Worm (Caenorhabditis elegans): ENCODE measurements around the gene ndnf-1.
A peak's percentile ranks its signal among the peaks of the same experiment; 100 is the strongest.

ndnf-1 gene

DNA sequence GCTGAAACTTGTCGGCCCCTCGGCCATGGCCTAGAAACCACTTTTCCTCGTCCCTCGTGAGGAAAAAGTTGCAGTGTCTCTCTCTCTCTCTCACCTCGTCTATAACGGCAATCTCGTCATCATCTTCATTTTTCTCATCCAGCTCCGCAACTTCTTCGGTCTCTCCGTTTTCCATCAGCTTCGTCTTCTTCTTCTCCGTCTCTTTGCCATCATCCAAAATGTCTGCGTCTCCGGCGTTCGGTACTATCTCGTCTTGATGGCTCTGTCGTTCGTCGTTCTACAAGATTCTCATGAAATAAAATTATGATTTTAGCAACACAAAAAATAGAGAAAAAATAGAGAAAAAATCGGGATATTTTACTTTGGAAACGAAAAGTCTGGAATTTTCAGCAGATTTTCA lies 27.2 kb downstream of the ndnf-1 start:
- TF ChIP-seq hmg-1.1 (GFP tag; IDR thresholded peaks at IDR 0.05): no peak
- no peak for TF ChIP-seq ctbp-1 (GFP tag; IDR thresholded peaks at IDR 0.05)
- no peak for TF ChIP-seq arid-1 (GFP tag; conservative IDR thresholded peaks at IDR 0.05)
- TF ChIP-seq mes-2 (tag; optimal IDR thresholded peaks at IDR 0.05; ENCODE audit: poor library complexity, severe bottlenecking): peak; percentile 13
- TF ChIP-seq unc-62 (GFP tag; optimal IDR thresholded peaks at IDR 0.05 in 1 of 2): peak in 1 of 2 experiments; percentile 60
- no peak for TF ChIP-seq unc-62 (tag; optimal IDR thresholded peaks at IDR 0.05)
- peak; percentile 20; the same call in 1 of the 2 replicates for TF ChIP-seq set-16 (GFP tag; IDR thresholded peaks at IDR 0.05)
- TF ChIP-seq D1046.2 (GFP tag; IDR thresholded peaks at IDR 0.05): no peak
- no peak for TF ChIP-seq egl-43 (GFP tag; IDR thresholded peaks at IDR 0.05)
- no peak for TF ChIP-seq ceh-44 (GFP tag; IDR thresholded peaks at IDR 0.05)
- no peak for TF ChIP-seq nhr-111 (GFP tag; optimal IDR thresholded peaks at IDR 0.05)
- TF ChIP-seq skn-1 (tag; optimal IDR thresholded peaks at IDR 0.05): no peak
- TF ChIP-seq cey-2 (tag; optimal IDR thresholded peaks at IDR 0.05; ENCODE audit: borderline replicate concordance, insufficient read depth): no peak

DNA sequence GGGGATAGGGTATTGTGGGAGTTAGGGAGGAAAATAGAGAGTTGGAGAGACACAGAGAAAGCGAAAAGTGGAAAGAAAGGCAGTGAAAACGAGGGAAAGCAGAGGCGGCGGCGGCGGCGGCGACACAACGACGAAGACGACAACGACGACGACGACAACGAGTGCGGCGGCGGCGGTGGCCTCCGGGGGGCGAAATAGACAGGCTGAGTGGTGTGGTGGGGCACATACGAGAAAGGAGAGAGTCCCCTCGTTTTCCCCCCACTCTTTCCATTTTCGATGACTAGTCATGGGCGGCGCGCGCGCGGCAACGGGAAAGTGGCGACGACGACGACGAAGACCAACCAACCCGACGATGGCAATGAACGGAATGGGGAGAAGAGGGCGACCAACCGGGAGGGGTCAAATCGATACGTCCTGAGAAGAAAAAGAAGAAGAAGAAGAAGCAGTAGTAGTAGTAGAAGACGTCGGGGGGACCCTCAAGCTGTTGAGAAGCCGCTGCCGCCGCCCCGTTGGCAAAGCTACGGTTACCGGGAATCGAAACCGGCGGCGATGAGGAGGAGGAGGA lies 30.1 kb downstream of the ndnf-1 start:
- no peak for TF ChIP-seq zip-2 (tag; optimal IDR thresholded peaks at IDR 0.05)
- 0 out of 2 replicates have a peak, but pooled peaks have one; percentile 26 for TF ChIP-seq lim-7 (GFP tag; IDR thresholded peaks at IDR 0.05)
- TF ChIP-seq F49E8.2 (tag; optimal IDR thresholded peaks at IDR 0.05; ENCODE audit: borderline replicate concordance): no peak
- TF ChIP-seq lin-38 (GFP tag; IDR thresholded peaks at IDR 0.05): peak; percentile 18; the same call in 1 of the 2 replicates
- 0 out of 2 replicates have a peak, but pooled peaks have one; percentile 29 for TF ChIP-seq madf-9 (GFP tag; conservative IDR thresholded peaks at IDR 0.05)
- TF ChIP-seq nhr-10 (tag; optimal IDR thresholded peaks at IDR 0.05): no peak
- no peak for TF ChIP-seq Y105C5A.15 (GFP tag; IDR thresholded peaks at IDR 0.05)
- TF ChIP-seq F37D6.2 (tag; optimal IDR thresholded peaks at IDR 0.05): peak; percentile 57
- peak; percentile 52; the same call in 1 of the 2 replicates for TF ChIP-seq ceh-20 (GFP tag; IDR thresholded peaks at IDR 0.05)
- peak; percentile 62 for TF ChIP-seq hlh-30 (tag; optimal IDR thresholded peaks at IDR 0.05; ENCODE audit: insufficient read depth)
- 0 out of 2 replicates have a peak, but pooled peaks have one; percentile 32 for TF ChIP-seq pha-4 (GFP tag; IDR thresholded peaks at IDR 0.05)
- TF ChIP-seq pha-4 (tag; optimal IDR thresholded peaks at IDR 0.05): no peak
- TF ChIP-seq php-3 (GFP tag; IDR thresholded peaks at IDR 0.05): no peak
- no peak for TF ChIP-seq nhr-77 (tag; optimal IDR thresholded peaks at IDR 0.05)
- no peak for TF ChIP-seq gei-8 (GFP tag; optimal IDR thresholded peaks at IDR 0.05)
- TF ChIP-seq Y75B8A.6 (GFP tag; IDR thresholded peaks at IDR 0.05): no peak
- TF ChIP-seq hlh-11 (tag; optimal IDR thresholded peaks at IDR 0.05): peak; percentile 13
- 0 out of 2 replicates have a peak, but pooled peaks have one; percentile 13 for TF ChIP-seq lin-1 (GFP tag; IDR thresholded peaks at IDR 0.05)
- peak in 1 of 2 experiments; percentile 50 for TF ChIP-seq hif-1 (tag; optimal IDR thresholded peaks at IDR 0.05)
- 0 out of 2 replicates have a peak, but pooled peaks have one; percentile 39 for TF ChIP-seq dmd-9 (GFP tag; IDR thresholded peaks at IDR 0.05)
- TF ChIP-seq egl-27 (tag; optimal IDR thresholded peaks at IDR 0.05): no peak
- TF ChIP-seq ceh-44 (GFP tag; IDR thresholded peaks at IDR 0.05): no peak
- TF ChIP-seq dve-1 (tag; optimal IDR thresholded peaks at IDR 0.05; ENCODE audit: insufficient read depth): no peak
- peak; percentile 62 for TF ChIP-seq fkh-10 (GFP tag; optimal IDR thresholded peaks at IDR 0.05)
- TF ChIP-seq zip-11 (GFP tag; IDR thresholded peaks at IDR 0.05): no peak
- no peak for TF ChIP-seq nhr-237 (tag; optimal IDR thresholded peaks at IDR 0.05)
- TF ChIP-seq rbr-2 (tag; optimal IDR thresholded peaks at IDR 0.05): peak; percentile 81
- TF ChIP-seq ctbp-1 (GFP tag; IDR thresholded peaks at IDR 0.05): peak; percentile 66; the same call in 1 of the 2 replicates
- peak; percentile 98 for TF ChIP-seq aha-1 (tag)
- TF ChIP-seq ceh-28 (tag; optimal IDR thresholded peaks at IDR 0.05): peak; percentile 15
- TF ChIP-seq set-16 (GFP tag; IDR thresholded peaks at IDR 0.05): peak; percentile 97
- TF ChIP-seq jun-1 (tag; optimal IDR thresholded peaks at IDR 0.05): no peak
- peak; percentile 57; the same call in 1 of the 2 replicates for TF ChIP-seq vab-7 (GFP tag; IDR thresholded peaks at IDR 0.05)
- no peak for TF ChIP-seq lin-15B (tag; optimal IDR thresholded peaks at IDR 0.05)
- no peak for TF ChIP-seq skn-1 (tag; optimal IDR thresholded peaks at IDR 0.05)
- peak; percentile 85 for TF ChIP-seq hmg-1.1 (GFP tag; IDR thresholded peaks at IDR 0.05)
- no peak for TF ChIP-seq lin-29 (GFP tag; IDR thresholded peaks at IDR 0.05)
- peak; percentile 69 for TF ChIP-seq mep-1 (tag; optimal IDR thresholded peaks at IDR 0.05)
- peak; percentile 71 for TF ChIP-seq egl-43 (GFP tag; IDR thresholded peaks at IDR 0.05)
- no peak for TF ChIP-seq F44E2.7 (GFP tag; IDR thresholded peaks at IDR 0.05)
- TF ChIP-seq lin-39 (tag; optimal IDR thresholded peaks at IDR 0.05): no peak

Measured in whole organism, L4 larva.